Worm (Caenorhabditis elegans): ENCODE measurements around the gene Y32B12B.4.

ce11 chrV:16592947-16593791, 40.0 kb downstream of the Y32B12B.4 start:
- TF ChIP-seq lsy-2 (tag; optimal IDR thresholded peaks at IDR 0.05): no peak
- no peak for TF ChIP-seq mdl-1 (tag; optimal IDR thresholded peaks at IDR 0.05)
- TF ChIP-seq nhr-129 (tag; optimal IDR thresholded peaks at IDR 0.05): no peak
- TF ChIP-seq unc-62 (GFP tag; optimal IDR thresholded peaks at IDR 0.05): no peak
- no peak for TF ChIP-seq alr-1 (tag; optimal IDR thresholded peaks at IDR 0.05)
- no peak for TF ChIP-seq nhr-11 (tag; optimal IDR thresholded peaks at IDR 0.05)
- no peak for TF ChIP-seq nhr-10 (tag; optimal IDR thresholded peaks at IDR 0.05)
- no peak for TF ChIP-seq lin-13 (GFP tag; optimal IDR thresholded peaks at IDR 0.05)
- no peak for TF ChIP-seq ztf-4 (tag; optimal IDR thresholded peaks at IDR 0.05)
- TF ChIP-seq ztf-11 (tag; optimal IDR thresholded peaks at IDR 0.05): no peak
- TF ChIP-seq elt-3 (tag; optimal IDR thresholded peaks at IDR 0.05): no peak
- TF ChIP-seq ceh-82 (tag; optimal IDR thresholded peaks at IDR 0.05): no peak
- TF ChIP-seq ZK546.5 (tag; optimal IDR thresholded peaks at IDR 0.05): no peak
